Worm (Caenorhabditis elegans): Measurements from ENCODE around the gene cpi-2.

The cpi-2 gene

DNA sequence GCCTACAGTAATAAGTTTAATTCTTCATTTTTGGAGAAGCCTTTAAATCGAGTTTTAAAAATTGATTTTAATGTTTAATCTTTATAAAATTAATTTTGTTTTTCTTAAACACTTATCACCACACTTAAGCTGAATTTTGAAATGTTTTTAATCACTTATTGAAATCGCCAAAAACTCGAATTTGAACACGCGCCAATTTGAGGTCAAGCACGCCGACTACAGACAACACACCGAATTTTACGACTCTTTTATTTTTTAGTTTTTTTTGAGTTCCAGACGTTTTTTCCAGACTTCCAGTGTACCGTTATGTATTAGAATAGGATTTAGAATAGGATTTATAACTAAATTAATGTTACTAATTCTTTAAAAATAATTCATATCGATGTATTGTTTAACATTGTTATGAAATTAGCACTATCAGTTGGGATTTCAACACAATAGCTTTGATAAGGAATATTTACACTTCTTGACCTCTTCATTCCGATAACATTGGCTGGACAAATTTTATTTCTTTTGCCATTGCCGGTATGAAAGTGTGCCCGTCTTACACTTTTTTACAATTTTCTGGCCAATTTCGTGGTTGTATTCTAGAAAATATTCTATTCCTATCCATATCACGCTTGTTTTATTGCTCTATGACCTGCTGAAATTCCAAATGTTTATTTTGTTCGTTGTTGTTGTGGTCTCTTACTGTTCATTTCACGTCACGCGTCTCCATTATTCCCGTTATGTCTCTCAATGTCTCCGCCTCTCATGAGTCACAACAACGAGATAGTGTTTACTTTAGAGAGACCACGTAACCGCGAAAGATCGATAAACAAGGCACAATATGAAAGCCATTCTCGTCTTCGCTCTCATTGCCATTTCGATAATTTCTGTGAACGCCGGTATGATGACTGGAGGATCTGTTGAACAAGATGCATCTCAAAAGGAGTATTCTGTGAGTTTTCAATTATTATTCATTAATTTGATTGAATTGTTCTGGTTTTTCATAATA, at the start of gene cpi-2:
Gene cpi-2, plus strand, starts transcription at position 788 of the 997 bp plus-strand sequence.
- TF ChIP-seq dao-5 (tag; optimal IDR thresholded peaks at IDR 0.05): no peak
- TF ChIP-seq him-1 (tag; optimal IDR thresholded peaks at IDR 0.05): no peak
- no peak for TF ChIP-seq W03F9.2 (tag; optimal IDR thresholded peaks at IDR 0.05)

DNA sequence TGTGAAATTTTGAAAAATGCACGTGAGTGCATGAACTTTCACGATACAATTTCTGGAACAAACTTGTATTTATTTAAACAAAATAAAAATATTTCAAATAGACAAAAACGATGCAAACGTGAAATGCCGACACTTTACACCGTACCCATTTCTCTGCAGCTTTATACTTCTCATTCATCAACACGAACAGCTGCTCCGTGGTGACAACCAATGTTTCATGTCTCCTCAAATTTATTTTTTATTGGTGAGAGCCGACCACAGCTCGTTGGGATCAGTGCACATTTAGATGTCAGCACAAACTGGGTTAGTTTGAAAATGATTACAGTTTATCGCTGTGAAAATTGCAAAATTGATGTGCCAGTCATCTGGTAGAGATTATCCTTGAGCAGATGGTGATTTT, 48.3 kb upstream of the cpi-2 start:
- TF ChIP-seq W03F9.2 (tag; optimal IDR thresholded peaks at IDR 0.05) (no peak), dao-5 (tag; optimal IDR thresholded peaks at IDR 0.05) (no peak), him-1 (tag; optimal IDR thresholded peaks at IDR 0.05) (no peak)

DNA sequence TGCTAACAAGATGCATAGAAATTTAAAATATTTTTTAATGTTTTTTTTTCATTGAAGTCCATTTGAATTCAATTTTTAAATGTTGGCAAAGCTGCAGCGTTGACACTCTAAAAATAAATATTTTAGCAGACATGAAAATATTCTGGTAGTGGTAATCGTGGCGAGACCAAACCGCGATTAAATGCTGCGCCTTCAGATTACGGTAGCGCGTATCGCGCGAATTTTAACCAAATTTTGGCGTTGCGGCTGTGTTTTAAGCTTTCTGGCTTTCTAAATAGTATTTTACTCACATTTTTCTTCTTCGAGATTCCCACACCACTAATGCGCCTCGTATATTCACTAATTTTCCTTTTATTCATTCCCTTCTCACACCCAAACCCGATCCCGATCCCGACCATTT, 47.7 kb upstream of the cpi-2 start, which contains the start of gene cpg-4:
Gene cpg-4, plus strand, starts transcription at position 303 of the 400 bp plus-strand sequence.
- no peak for TF ChIP-seq dao-5 (tag; optimal IDR thresholded peaks at IDR 0.05)
- TF ChIP-seq him-1 (tag; optimal IDR thresholded peaks at IDR 0.05): no peak
- no peak for TF ChIP-seq W03F9.2 (tag; optimal IDR thresholded peaks at IDR 0.05)

DNA sequence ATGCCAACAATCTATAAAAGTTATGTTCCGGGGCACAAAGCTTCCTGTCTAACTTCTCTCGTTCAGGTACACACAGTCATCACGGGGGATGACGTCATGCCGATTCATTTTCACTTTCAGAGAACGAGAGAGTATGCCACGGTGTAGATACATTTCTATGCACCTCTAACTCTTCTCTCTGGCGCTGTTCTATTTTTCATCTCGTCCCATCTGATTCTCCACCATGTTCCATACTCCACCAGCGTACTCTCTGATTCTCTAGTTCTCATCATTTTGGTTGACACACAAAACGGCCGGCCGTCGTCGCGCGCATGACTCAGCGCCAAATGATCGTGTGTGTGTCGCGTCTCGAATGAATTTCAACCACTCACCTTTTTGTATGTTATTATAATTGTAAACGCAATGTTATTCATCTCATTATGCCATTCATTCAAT, 43.5 kb upstream of the cpi-2 start:
- TF ChIP-seq W03F9.2 (tag; optimal IDR thresholded peaks at IDR 0.05): peak; percentile 72
- TF ChIP-seq him-1 (tag; optimal IDR thresholded peaks at IDR 0.05): peak; percentile 51
- no peak for TF ChIP-seq dao-5 (tag; optimal IDR thresholded peaks at IDR 0.05)

DNA sequence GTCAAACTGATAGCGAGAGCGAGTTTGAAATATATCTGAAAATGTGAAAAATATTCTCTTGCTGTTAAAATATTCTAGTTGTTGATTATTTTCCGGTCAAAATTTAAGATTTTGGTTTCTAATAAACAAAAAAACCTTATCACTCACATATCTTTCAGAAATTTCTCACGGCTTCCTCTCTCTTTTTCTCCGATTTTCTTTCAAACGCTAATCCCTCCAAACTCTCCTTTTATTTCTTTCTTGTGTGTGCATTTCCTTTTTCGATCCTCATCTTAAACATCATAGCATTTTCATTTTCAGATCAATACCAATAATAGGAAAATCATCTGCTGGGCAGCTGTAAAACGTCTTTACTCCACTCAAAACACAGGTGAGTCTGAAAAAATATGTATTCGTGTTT, 40.6 kb upstream of the cpi-2 start, which contains the start of gene fos-1:
Gene fos-1, plus strand, starts transcription at position 301 of the 400 bp plus-strand sequence.
- TF ChIP-seq W03F9.2 (tag; optimal IDR thresholded peaks at IDR 0.05) (no peak), dao-5 (tag; optimal IDR thresholded peaks at IDR 0.05) (no peak), him-1 (tag; optimal IDR thresholded peaks at IDR 0.05) (no peak)

DNA sequence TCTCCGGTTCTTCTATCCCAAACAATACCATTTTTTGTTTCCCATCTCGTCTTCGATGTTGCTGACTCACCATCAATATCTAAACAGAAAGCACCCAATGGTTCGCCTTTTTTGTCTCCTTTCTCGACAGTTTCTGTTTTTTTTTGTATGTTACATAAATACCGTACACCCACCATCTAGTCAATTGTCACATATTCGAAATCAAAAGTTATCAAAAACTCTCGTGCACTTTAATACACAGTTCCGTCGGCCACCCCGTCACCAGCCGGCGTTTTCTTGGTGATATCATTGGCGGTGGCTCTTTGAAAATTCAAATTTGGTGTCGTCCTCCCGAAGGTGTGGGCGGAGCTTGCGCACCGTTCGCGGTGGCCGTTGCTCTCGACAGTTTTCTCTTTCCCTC, 35.9 kb upstream of the cpi-2 start:
- TF ChIP-seq W03F9.2 (tag; optimal IDR thresholded peaks at IDR 0.05) (no peak), dao-5 (tag; optimal IDR thresholded peaks at IDR 0.05) (no peak), him-1 (tag; optimal IDR thresholded peaks at IDR 0.05) (no peak)

DNA sequence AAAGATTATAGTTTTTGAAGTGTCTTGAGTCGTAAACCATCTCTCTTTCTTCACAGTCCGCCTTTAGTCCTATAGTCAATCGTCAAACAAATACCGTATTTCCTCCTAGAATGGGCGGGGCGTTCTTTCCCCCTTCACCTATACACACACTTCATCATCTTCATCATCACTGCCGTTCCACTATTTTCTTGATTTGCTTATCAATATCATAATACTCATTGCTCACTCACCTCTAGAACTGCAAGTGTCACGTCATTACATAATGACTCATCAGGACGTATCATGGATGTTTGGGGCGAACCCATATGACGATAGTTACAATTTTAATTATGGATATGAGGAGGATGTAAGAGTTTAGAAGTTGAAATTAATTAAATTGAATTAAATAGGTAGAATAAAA, 33.2 kb upstream of the cpi-2 start:
- TF ChIP-seq him-1 (tag; optimal IDR thresholded peaks at IDR 0.05): no peak
- TF ChIP-seq dao-5 (tag; optimal IDR thresholded peaks at IDR 0.05): no peak
- no peak for TF ChIP-seq W03F9.2 (tag; optimal IDR thresholded peaks at IDR 0.05)

DNA sequence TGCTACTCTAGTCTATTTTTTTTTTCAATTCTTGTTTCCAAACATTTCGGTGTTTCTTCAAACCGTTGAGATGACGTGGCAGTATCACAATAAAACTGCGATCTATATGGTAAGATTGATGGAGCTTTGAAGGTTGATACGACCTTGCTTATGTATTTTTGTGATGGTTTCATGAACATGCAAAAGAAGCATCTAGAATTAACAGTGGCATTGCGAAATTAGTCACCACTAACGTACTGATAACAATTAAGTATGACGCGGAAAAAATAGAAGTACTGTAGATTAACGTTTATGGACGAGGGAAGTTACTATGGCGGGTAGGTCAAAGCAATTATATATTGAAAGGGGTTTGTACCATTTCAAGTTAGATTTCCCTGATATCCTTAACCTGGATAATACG, 31.5 kb upstream of the cpi-2 start:
- no peak for TF ChIP-seq W03F9.2 (tag; optimal IDR thresholded peaks at IDR 0.05)
- no peak for TF ChIP-seq him-1 (tag; optimal IDR thresholded peaks at IDR 0.05)
- TF ChIP-seq dao-5 (tag; optimal IDR thresholded peaks at IDR 0.05): no peak

DNA sequence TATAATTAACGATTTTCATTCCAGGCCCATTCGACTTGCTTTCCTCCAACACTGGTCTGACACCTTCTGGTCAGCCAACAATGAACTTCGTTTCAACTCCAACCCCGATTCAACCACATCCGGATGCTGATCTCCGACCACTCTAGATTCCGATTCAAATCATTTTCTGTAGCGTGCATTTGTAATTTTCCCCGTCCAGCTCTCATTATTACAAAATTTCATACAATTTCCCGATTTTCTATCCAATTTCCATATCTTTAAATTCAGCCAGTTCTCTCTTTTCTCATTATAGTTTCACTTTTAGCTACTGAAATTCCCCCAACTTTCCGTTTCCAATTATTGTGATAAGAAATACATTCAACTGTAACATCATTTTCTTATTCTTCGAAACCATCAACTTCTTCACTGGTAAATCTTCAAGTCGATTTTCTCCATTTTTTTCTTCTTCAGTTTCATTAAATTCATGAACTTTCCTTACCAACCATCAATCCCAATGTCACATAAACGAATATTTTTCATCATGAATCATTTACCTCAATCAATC, 28.2 kb upstream of the cpi-2 start:
- no peak for TF ChIP-seq dao-5 (tag; optimal IDR thresholded peaks at IDR 0.05)
- no peak for TF ChIP-seq W03F9.2 (tag; optimal IDR thresholded peaks at IDR 0.05)
- TF ChIP-seq him-1 (tag; optimal IDR thresholded peaks at IDR 0.05): no peak

DNA sequence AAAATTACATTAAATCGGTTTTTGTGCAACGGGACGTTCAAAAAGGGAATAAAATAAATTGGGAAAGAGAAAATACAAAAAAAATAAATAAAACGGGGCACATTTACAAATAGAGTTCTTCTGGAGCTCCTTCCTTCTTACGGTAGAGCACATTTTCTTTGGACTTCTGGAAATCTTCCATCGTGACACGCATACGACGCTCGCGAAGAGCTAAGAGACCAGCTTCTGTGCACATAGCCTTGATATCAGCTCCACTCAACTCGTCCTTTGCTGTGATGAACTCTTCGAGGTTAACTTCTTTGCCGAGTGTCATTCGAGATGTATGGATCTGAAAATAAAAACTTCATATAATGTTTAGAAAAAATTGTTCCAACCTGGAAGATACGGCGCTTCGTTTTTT, 27.8 kb upstream of the cpi-2 start:
- TF ChIP-seq W03F9.2 (tag; optimal IDR thresholded peaks at IDR 0.05) (no peak), dao-5 (tag; optimal IDR thresholded peaks at IDR 0.05) (no peak), him-1 (tag; optimal IDR thresholded peaks at IDR 0.05) (no peak)

DNA sequence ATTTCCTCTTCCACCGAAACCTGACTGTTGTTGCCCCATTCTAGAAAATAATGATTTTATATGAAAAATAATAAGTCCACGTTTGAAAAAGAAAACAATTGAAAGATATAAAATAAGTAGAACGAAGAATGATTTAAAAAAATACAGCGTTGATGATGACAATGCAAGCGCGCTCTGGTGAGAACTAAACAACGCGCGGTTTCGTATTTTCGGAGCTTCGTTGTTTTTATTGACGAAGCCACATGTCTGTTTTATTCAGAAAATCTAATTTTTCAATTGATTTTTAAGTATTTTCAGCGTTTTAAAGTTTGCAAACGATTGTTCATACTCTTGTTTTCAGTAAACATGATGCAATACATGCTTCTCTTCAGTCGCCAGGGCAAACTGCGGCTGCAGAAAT, 26.2 kb upstream of the cpi-2 start, which contains the start of the genes rpt-2 and aps-1:
Gene rpt-2, minus strand, starts transcription at position 40 of the 400 bp plus-strand sequence.
Gene aps-1, plus strand, starts transcription at position 341 of the 400 bp plus-strand sequence.
- TF ChIP-seq him-1 (tag; optimal IDR thresholded peaks at IDR 0.05) (no peak), W03F9.2 (tag; optimal IDR thresholded peaks at IDR 0.05) (peak; percentile 90)

DNA sequence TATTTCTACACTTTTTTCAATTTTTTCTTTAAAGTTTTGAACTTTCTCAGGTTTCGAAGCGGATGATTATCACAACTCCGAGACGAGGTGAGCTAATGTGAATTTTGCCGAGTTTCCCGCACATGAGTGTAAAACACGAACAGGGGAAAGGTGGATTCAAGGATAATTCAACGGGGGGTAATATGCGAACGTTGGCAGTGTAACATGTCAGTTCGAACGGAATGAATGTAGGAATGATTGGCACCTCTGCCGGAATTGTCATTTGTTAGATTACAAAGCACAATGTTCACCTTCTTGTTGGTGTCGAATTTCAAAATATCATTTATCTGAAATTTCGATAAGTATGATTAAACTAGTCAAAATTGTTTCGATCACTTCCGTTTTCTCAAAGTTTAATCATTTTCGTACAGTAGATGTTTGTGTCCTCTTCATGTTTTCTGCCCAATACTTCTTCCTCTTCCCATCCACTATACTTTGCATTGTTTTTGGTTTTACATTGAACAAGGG, 24.9 kb upstream of the cpi-2 start, which contains the start of gene picc-1:
Gene picc-1, plus strand, starts transcription at position 51 of the 507 bp plus-strand sequence.
- TF ChIP-seq dao-5 (tag; optimal IDR thresholded peaks at IDR 0.05): no peak

DNA sequence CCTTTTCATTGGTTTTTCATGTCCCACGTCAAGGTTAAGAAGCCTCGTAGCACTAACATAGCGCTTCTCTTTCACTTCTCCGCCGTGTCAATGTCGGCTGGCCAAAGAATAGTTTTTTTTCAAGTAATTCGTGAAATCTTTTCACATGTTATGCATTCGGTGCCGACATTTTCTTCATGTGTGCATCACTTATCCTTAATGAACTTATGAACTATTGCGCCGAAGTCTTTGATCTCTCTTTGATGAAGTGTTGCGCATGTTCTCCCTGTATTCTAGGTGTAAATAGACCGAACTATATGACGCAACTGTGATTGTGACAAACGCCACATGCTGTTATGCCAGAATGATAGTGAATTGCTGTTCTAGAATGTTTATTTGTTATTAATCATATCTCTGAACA, 21.8 kb upstream of the cpi-2 start:
- TF ChIP-seq him-1 (tag; optimal IDR thresholded peaks at IDR 0.05): no peak
- TF ChIP-seq dao-5 (tag; optimal IDR thresholded peaks at IDR 0.05): no peak
- no peak for TF ChIP-seq W03F9.2 (tag; optimal IDR thresholded peaks at IDR 0.05)

DNA sequence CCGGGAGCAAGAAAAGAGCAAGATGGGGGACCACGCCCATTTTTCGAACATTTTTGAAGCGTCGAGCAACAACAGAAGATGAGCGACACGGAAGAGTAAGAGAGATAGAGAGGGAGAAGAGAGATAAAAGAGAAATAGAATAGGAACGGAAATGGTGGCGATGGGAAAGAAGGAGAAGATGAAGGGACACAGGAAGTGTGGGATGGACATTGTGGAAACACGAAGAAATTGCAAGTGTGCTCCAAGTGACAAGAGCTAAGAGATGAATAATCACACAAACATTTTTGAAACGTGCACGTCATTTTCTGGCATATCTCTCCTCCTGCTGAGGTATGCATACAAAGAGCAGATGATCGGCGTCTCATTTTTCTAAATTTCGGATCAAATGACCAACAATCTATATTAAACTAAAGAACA, 13.3 kb upstream of the cpi-2 start:
- no peak for TF ChIP-seq dao-5 (tag; optimal IDR thresholded peaks at IDR 0.05)
- peak; percentile 48 for TF ChIP-seq him-1 (tag; optimal IDR thresholded peaks at IDR 0.05)
- TF ChIP-seq W03F9.2 (tag; optimal IDR thresholded peaks at IDR 0.05): no peak

All from whole organism, L4/young adult.